Worm (Caenorhabditis elegans) whole organism, young adult: ENCODE results near the gene ZK637.14.

Experiments used
- B0035.1 ChIP-seq: sonication (generic microtip); optimal IDR thresholded peaks from 2 replicates; lab custom pipeline; 2016; ENCODE audit warnings: missing genetic modification characterization, mild to moderate bottlenecking, missing compliant biosample characterization, missing genotype, missing genetic modification reagents
- B0336.3 ChIP-seq: fragments of 200-800 bp; sonication (Bioruptor generic); IDR thresholded peaks from 2 replicates; pipeline ENCODE4 v1.3.6; 2022; ENCODE audit warnings: missing genetic modification characterization, missing compliant biosample characterization
- F10E7.11 ChIP-seq: sonication (generic microtip); optimal IDR thresholded peaks from 2 replicates; lab custom pipeline; 2017; ENCODE audit warnings: mild to moderate bottlenecking, missing genetic modification characterization, moderate library complexity, missing compliant biosample characterization
- F23B12.7 ChIP-seq: sonication (generic microtip); optimal IDR thresholded peaks from 2 replicates; lab custom pipeline; 2017; ENCODE audit warnings: missing genetic modification characterization, mild to moderate bottlenecking, missing compliant biosample characterization, antibody characterized with exemption, moderate library complexity; ENCODE audit not compliant: insufficient read depth
- F33H1.4 ChIP-seq: fragments of 200-800 bp; sonication (Bioruptor generic); IDR thresholded peaks from 2 replicates; pipeline ENCODE4 v1.3.6; 2022; ENCODE audit warnings: missing genetic modification reagents, missing genetic modification characterization, missing compliant biosample characterization
- F52B5.7 ChIP-seq: sonication (generic microtip); optimal IDR thresholded peaks from 2 replicates; lab custom pipeline; 2016; ENCODE audit warnings: mild to moderate bottlenecking, missing genetic modification characterization, missing compliant biosample characterization
- K11D2.4 ChIP-seq: fragments of 200-800 bp; sonication (Bioruptor generic); IDR thresholded peaks from 2 replicates; pipeline ENCODE4 v1.3.6; 2022; ENCODE audit warnings: missing genetic modification reagents, missing genetic modification characterization, missing compliant biosample characterization
- T26A5.8 ChIP-seq: sonication (generic microtip); optimal IDR thresholded peaks from 2 replicates; lab custom pipeline; 2016; ENCODE audit warnings: missing genetic modification characterization, missing compliant biosample characterization
- Y56A3A.18 ChIP-seq: fragments of 200-800 bp; sonication (Bioruptor generic); IDR thresholded peaks from 2 replicates; pipeline ENCODE4 v1.3.6; 2022; ENCODE audit warnings: missing genetic modification reagents, missing genetic modification characterization, missing compliant biosample characterization
- Y79H2A.3 ChIP-seq: fragments of 200-800 bp; sonication (Bioruptor generic); conservative IDR thresholded peaks from 2 replicates; pipeline ENCODE4 v1.3.6; 2022; ENCODE audit warnings: missing genetic modification reagents, missing genetic modification characterization, missing compliant biosample characterization
- aptf-2 ChIP-seq: fragments of 200-800 bp; sonication (Bioruptor generic); conservative IDR thresholded peaks from 2 replicates; pipeline ENCODE4 v1.3.6; 2022; ENCODE audit warnings: missing genetic modification reagents, missing genetic modification characterization, missing compliant biosample characterization
- aptf-3 ChIP-seq: fragments of 200-800 bp; sonication (Bioruptor generic); IDR thresholded peaks from 2 replicates; pipeline ENCODE4 v1.3.6; 2022; ENCODE audit warnings: missing genetic modification characterization, missing compliant biosample characterization
- atf-7 ChIP-seq: sonication (generic microtip); optimal IDR thresholded peaks from 2 replicates; lab custom pipeline; 2017; ENCODE audit warnings: mild to moderate bottlenecking, missing genetic modification characterization, missing compliant biosample characterization
- attf-3 ChIP-seq: fragments of 200-800 bp; sonication (Bioruptor generic); conservative IDR thresholded peaks from 2 replicates; pipeline ENCODE4 v1.3.6; 2022; ENCODE audit warnings: missing genetic modification reagents, missing genetic modification characterization, missing compliant biosample characterization
- attf-5 ChIP-seq: fragments of 200-800 bp; sonication (Bioruptor generic); optimal IDR thresholded peaks from 2 replicates; lab custom pipeline; 2018; ENCODE audit warnings: mild to moderate bottlenecking, missing genetic modification characterization, missing compliant biosample characterization
- cebp-1 ChIP-seq, 2 experiments: fragments of 200-800 bp in 1 of 2; sonication (Bioruptor generic) in 1 of 2; sonication (generic microtip) in 1 of 2; IDR thresholded peaks in 1 of 2; optimal IDR thresholded peaks in 1 of 2; 2 replicates each; pipeline versions ENCODE4 v1.3.6 to Lab custom; 2017 to 2022; ENCODE audit warnings: missing compliant biosample characterization in 2 of 2, missing genetic modification characterization in 2 of 2, mild to moderate bottlenecking in 1 of 2, missing genetic modification reagents in 1 of 2, moderate library complexity in 1 of 2
- chd-7 ChIP-seq: sonication (generic microtip); optimal IDR thresholded peaks from 2 replicates; lab custom pipeline; 2016; ENCODE audit warnings: mild to moderate bottlenecking, missing genetic modification characterization, moderate library complexity, missing compliant biosample characterization
- efl-1 ChIP-seq: fragments of 150-350 bp; optimal IDR thresholded peaks from 2 replicates; lab custom pipeline; 2014; ENCODE audit warnings: missing biosample characterization, missing genetic modification reagents, missing genetic modification characterization
- egl-44 ChIP-seq: fragments of 200-800 bp; sonication (Bioruptor generic); IDR thresholded peaks from 2 replicates; pipeline ENCODE4 v1.3.6; 2022; ENCODE audit warnings: missing genetic modification reagents, missing genetic modification characterization, missing compliant biosample characterization
- egrh-3 ChIP-seq: fragments of 200-800 bp; sonication (Bioruptor generic); IDR thresholded peaks from 2 replicates; pipeline ENCODE4 v1.3.6; 2022; ENCODE audit warnings: missing genetic modification reagents, missing genetic modification characterization, missing compliant biosample characterization
- gei-17 ChIP-seq: fragments of 200-800 bp; sonication (Bioruptor generic); optimal IDR thresholded peaks from 2 replicates; lab custom pipeline; 2018; ENCODE audit warnings: mild to moderate bottlenecking, missing genetic modification characterization, missing compliant biosample characterization
- hlh-26 ChIP-seq: fragments of 200-800 bp; sonication (Bioruptor generic); conservative IDR thresholded peaks from 2 replicates; pipeline ENCODE4 v1.3.6; 2022; ENCODE audit warnings: missing genetic modification reagents, missing genetic modification characterization, missing compliant biosample characterization
- hrde-1 ChIP-seq: sonication (generic microtip); optimal IDR thresholded peaks from 2 replicates; lab custom pipeline; 2016; ENCODE audit warnings: missing genetic modification characterization, mild to moderate bottlenecking, missing compliant biosample characterization, moderate library complexity, missing genotype, missing genetic modification reagents, borderline replicate concordance
- hsf-1 ChIP-seq: fragments of 200-800 bp; sonication (Bioruptor generic); IDR thresholded peaks from 2 replicates; pipeline ENCODE4 v1.3.6; 2022; ENCODE audit warnings: missing genetic modification reagents, missing genetic modification characterization, missing compliant biosample characterization
- lin-35 ChIP-seq, 3 experiments: fragments of 150-350 bp in 2 of 3; sonication (generic microtip) in 1 of 3; optimal IDR thresholded peaks; 2 replicates each; lab custom pipeline; 2014 to 2018; ENCODE audit warnings: missing biosample characterization in 3 of 3, missing genetic modification characterization in 3 of 3, missing genetic modification reagents in 3 of 3
- lin-40 ChIP-seq: sonication (generic microtip); optimal IDR thresholded peaks from 2 replicates; lab custom pipeline; 2016; ENCODE audit warnings: missing genetic modification characterization, mild to moderate bottlenecking, missing compliant biosample characterization, missing genotype, missing genetic modification reagents
- lin-54 ChIP-seq: fragments of 200-800 bp; sonication (Bioruptor generic); optimal IDR thresholded peaks from 2 replicates; lab custom pipeline; 2018; ENCODE audit warnings: mild to moderate bottlenecking, missing genetic modification characterization, missing compliant biosample characterization
- lir-1 ChIP-seq: fragments of 200-800 bp; sonication (Bioruptor generic); conservative IDR thresholded peaks from 2 replicates; pipeline ENCODE4 v1.3.6; 2022; ENCODE audit warnings: missing genetic modification reagents, missing genetic modification characterization, missing compliant biosample characterization
- madf-10 ChIP-seq: sonication (generic microtip); optimal IDR thresholded peaks from 2 replicates; lab custom pipeline; 2016; ENCODE audit warnings: mild to moderate bottlenecking, missing genetic modification characterization, missing compliant biosample characterization
- mxl-1 ChIP-seq: sonication (generic microtip); optimal IDR thresholded peaks from 2 replicates; lab custom pipeline; 2016; ENCODE audit warnings: missing genetic modification characterization, missing compliant biosample characterization
- nfyb-1 ChIP-seq: fragments of 200-800 bp; sonication (Bioruptor generic); IDR thresholded peaks from 2 replicates; pipeline ENCODE4 v1.3.6; 2022; ENCODE audit warnings: missing genetic modification reagents, missing genetic modification characterization, missing compliant biosample characterization
- nhr-27 ChIP-seq: fragments of 200-800 bp; sonication (Bioruptor generic); optimal IDR thresholded peaks from 2 replicates; lab custom pipeline; 2018; ENCODE audit warnings: mild to moderate bottlenecking, missing genetic modification characterization, moderate library complexity, missing compliant biosample characterization
- nhr-80 ChIP-seq: sonication (generic microtip); optimal IDR thresholded peaks from 2 replicates; lab custom pipeline; 2016; ENCODE audit warnings: missing genetic modification characterization, missing compliant biosample characterization
- rec-8 ChIP-seq, 2 experiments: sonication (generic microtip); optimal IDR thresholded peaks; 2 replicates each; lab custom pipeline; 2016; ENCODE audit warnings: mild to moderate bottlenecking in 2 of 2, missing genetic modification characterization in 2 of 2, missing genetic modification reagents in 2 of 2, missing genotype in 2 of 2, missing biosample characterization in 1 of 2, missing compliant biosample characterization in 1 of 2, moderate library complexity in 1 of 2
- rpc-1 ChIP-seq, 2 experiments: fragments of 150-350 bp in 1 of 2; sonication (generic microtip) in 1 of 2; optimal IDR thresholded peaks; 2 replicates each; lab custom pipeline; 2014 to 2018; ENCODE audit warnings: missing biosample characterization in 1 of 2, missing genetic modification characterization in 1 of 2, missing genetic modification reagents in 1 of 2, missing genotype in 1 of 2
- snpc-1.3 ChIP-seq: sonication (generic microtip); optimal IDR thresholded peaks from 2 replicates; lab custom pipeline; 2017; ENCODE audit warnings: missing genetic modification characterization, mild to moderate bottlenecking, missing compliant biosample characterization, antibody characterized with exemption, moderate library complexity, missing genotype, missing genetic modification reagents; ENCODE audit not compliant: insufficient read depth
- snpc-3.4 ChIP-seq: sonication (generic microtip); optimal IDR thresholded peaks from 2 replicates; lab custom pipeline; 2017; ENCODE audit warnings: missing genetic modification characterization, mild to moderate bottlenecking, missing compliant biosample characterization, antibody characterized with exemption, moderate library complexity, missing genotype, missing genetic modification reagents
- snpc-4 ChIP-seq, 5 experiments: fragments of 150-350 bp in 1 of 5; sonication (generic microtip) in 4 of 5; optimal IDR thresholded peaks; 2 replicates each; lab custom pipeline; 2014 to 2018; ENCODE audit warnings: missing genetic modification characterization in 5 of 5, missing biosample characterization in 3 of 5, antibody characterized with exemption in 2 of 5, mild to moderate bottlenecking in 2 of 5, missing compliant biosample characterization in 2 of 5, missing genotype in 2 of 5, moderate library complexity in 2 of 5, missing genetic modification reagents in 1 of 5
- sptf-2 ChIP-seq: fragments of 200-800 bp; sonication (Bioruptor generic); optimal IDR thresholded peaks from 2 replicates; lab custom pipeline; 2018; ENCODE audit warnings: mild to moderate bottlenecking, missing genetic modification characterization, missing compliant biosample characterization
- tbp1 ChIP-seq: fragments of 200-800 bp; sonication (Bioruptor generic); optimal IDR thresholded peaks from 2 replicates; lab custom pipeline; 2018; ENCODE audit warnings: mild to moderate bottlenecking, missing genetic modification characterization, missing compliant biosample characterization
- zim-3 ChIP-seq: sonication (generic microtip); optimal IDR thresholded peaks from 2 replicates; lab custom pipeline; 2017; ENCODE audit warnings: mild to moderate bottlenecking, missing genetic modification characterization, moderate library complexity, missing compliant biosample characterization
- ztf-18 ChIP-seq: sonication (generic microtip); optimal IDR thresholded peaks from 2 replicates; lab custom pipeline; 2016; ENCODE audit warnings: missing genotype, mild to moderate bottlenecking, missing genetic modification characterization, missing compliant biosample characterization
- ztf-26 ChIP-seq: sonication (generic microtip); optimal IDR thresholded peaks from 2 replicates; lab custom pipeline; 2017; ENCODE audit warnings: missing genetic modification characterization, missing compliant biosample characterization
- ztf-28 ChIP-seq: fragments of 200-800 bp; sonication (Bioruptor generic); IDR thresholded peaks from 2 replicates; pipeline ENCODE4 v1.3.6; 2022; ENCODE audit warnings: missing genetic modification reagents, missing genetic modification characterization, missing compliant biosample characterization

The ZK637.14 gene

DNA sequence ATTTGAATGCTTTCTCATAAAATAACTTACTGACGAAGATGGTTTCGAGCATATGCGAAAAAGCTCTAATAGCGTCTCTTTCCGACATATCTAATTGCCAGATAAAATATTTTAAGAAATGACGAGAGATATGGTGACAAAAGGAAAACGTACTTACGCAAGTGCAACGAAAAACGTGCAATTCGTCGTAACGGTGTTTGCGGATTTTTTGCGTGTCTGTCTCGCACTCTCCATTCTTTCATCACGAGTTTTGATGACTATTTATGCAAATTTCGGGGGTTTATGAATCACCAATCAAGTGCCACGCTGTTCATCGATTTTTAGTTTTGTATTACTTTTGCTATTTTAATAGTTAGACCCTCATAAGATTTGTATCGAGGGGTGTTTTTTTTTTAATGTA, at the start of gene ZK637.14:
Gene ZK637.14 (minus strand): TSS at position 201 of the 400 bp plus-strand sequence.
- TF ChIP-seq B0336.3 (GFP tag; lab: Robert Waterston, UW) (no peak), cebp-1 (GFP tag; IDR thresholded peaks at IDR 0.05; lab: Robert Waterston, UW) (no peak), cebp-1 (tag; optimal IDR thresholded peaks at IDR 0.05; lab: Kevin White, UChicago) (peak; percentile 66), lin-40 (tag; lab: Kevin White, UChicago) (peak; percentile 1), lin-54 (GFP tag; lab: Kevin White, UChicago) (peak; percentile 14), tbp1 (GFP tag; lab: Kevin White, UChicago) (peak; percentile 11), mxl-1 (no peak), egl-44 (GFP tag; lab: Robert Waterston, UW) (no peak), F23B12.7 (no peak), aptf-2 (GFP tag; lab: Robert Waterston, UW) (no peak), lir-1 (GFP tag; lab: Robert Waterston, UW) (no peak), F33H1.4 (GFP tag; lab: Robert Waterston, UW) (no peak), hrde-1 (no peak), lin-35 (GFP tag; optimal IDR thresholded peaks at IDR 0.05; lab: Kevin White, UChicago) (peak in 1 of 3 experiments; percentile 8), snpc-4 (GFP tag; optimal IDR thresholded peaks at IDR 0.05; lab: Kevin White, UChicago) (no peak), snpc-4 (tag; optimal IDR thresholded peaks at IDR 0.05; lab: Kevin White, UChicago) (no peak), nhr-80 (tag; lab: Kevin White, UChicago) (peak; percentile 20), nhr-27 (tag; lab: Kevin White, UChicago) (no peak), T26A5.8 (no peak), ztf-18 (peak; percentile 70), attf-5 (GFP tag; lab: Kevin White, UChicago) (peak; percentile 65)

DNA sequence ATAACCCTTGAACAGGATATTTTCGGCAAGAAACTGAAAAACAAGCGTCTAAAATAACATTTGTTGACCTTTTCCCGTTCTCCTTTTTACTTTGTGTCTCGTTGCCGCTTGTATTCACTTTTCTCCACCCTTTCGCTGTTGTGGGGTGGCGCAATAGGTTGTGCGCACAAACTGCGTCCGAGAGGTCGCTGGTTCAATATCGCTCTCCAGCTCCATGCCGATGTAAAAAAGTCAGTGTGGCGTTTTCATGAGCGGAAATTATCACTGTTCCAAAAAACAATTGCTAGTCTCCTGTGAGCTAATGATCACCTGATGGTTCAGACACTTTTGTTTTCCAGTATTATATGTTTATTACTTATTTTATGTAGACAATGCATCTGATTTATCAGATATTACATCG, 48.6 kb upstream of the ZK637.14 start:
- TF ChIP-seq Y56A3A.18 (GFP tag; lab: Robert Waterston, UW) (0 out of 2 replicates have a peak, but pooled peaks have one; percentile 43), hlh-26 (no peak), F10E7.11 (tag; lab: Kevin White, UChicago) (peak; percentile 24), lin-40 (tag; lab: Kevin White, UChicago) (peak; percentile 79), atf-7 (tag; lab: Kevin White, UChicago) (no peak), lin-54 (GFP tag; lab: Kevin White, UChicago) (no peak), efl-1 (GFP tag; lab: Kevin White, UChicago) (peak; percentile 39), egrh-3 (GFP tag; lab: Robert Waterston, UW) (no peak; the same call in 1 of the 2 replicates), zim-3 (tag; lab: Kevin White, UChicago) (peak; percentile 71), ztf-26 (tag; lab: Kevin White, UChicago) (no peak), chd-7 (tag; lab: Kevin White, UChicago) (no peak), rpc-1 (optimal IDR thresholded peaks at IDR 0.05; lab: Kevin White, UChicago) (peak; percentile 86), rpc-1 (tag; optimal IDR thresholded peaks at IDR 0.05; lab: Kevin White, UChicago) (peak; percentile 93), ztf-28 (GFP tag; lab: Robert Waterston, UW) (no peak), nfyb-1 (no peak), B0035.1 (tag; lab: Kevin White, UChicago) (peak; percentile 34), hrde-1 (peak; percentile 66), snpc-1.3 (tag; lab: Kevin White, UChicago) (peak; percentile 72), F52B5.7 (no peak), Y79H2A.3 (GFP tag; lab: Robert Waterston, UW) (0 out of 2 replicates have a peak, but pooled peaks have one; percentile 55), mxl-1 (peak; percentile 67), gei-17 (GFP tag; lab: Kevin White, UChicago) (no peak), madf-10 (tag; lab: Kevin White, UChicago) (peak; percentile 81), tbp1 (GFP tag; lab: Kevin White, UChicago) (peak; percentile 94), K11D2.4 (GFP tag; lab: Robert Waterston, UW) (no peak; the same call in 1 of the 2 replicates), T26A5.8 (peak; percentile 36), snpc-3.4 (peak; percentile 52), sptf-2 (peak; percentile 78), rec-8 (tag; optimal IDR thresholded peaks at IDR 0.05; lab: Kevin White, UChicago) (peak; percentile 63 to 87), aptf-3 (no peak), attf-3 (GFP tag; lab: Robert Waterston, UW) (no peak), hsf-1 (GFP tag; lab: Robert Waterston, UW) (no peak)
